Worm (Caenorhabditis elegans): ENCODE data around the gene nhr-269.

DNA sequence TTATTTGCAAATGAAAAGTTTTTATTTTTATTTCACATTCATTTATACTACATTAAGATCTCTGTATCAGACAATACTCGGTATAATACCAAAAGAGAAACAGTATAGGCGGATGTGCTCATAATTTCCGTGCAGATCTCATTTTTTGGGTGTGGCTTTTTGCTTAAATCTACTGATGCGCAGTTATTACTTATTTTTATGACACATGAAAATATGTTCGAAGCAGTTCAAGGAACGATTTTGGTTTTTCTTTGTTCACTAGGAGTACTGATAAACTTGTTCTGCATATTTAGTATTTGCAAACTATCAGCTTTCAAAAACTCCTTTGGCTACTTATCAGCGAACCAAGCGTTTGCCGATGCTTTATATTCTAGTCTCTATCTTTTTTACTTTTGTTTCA, 17.2 kb downstream of the nhr-269 start, which contains the start of gene srx-58:
- TF ChIP-seq him-1 (tag; optimal IDR thresholded peaks at IDR 0.05) (no peak), dao-5 (tag; optimal IDR thresholded peaks at IDR 0.05) (no peak)
